Worm (Caenorhabditis elegans) whole organism, young adult: Measurements from ENCODE around the gene nep-12.

Experiments used
- B0035.1 ChIP-seq: sonication (generic microtip); optimal IDR thresholded peaks from 2 replicates; lab custom pipeline; 2016; ENCODE audit warnings: missing genetic modification characterization, mild to moderate bottlenecking, missing compliant biosample characterization, missing genotype, missing genetic modification reagents
- B0261.1 ChIP-seq: sonication (generic microtip); optimal IDR thresholded peaks from 2 replicates; lab custom pipeline; 2016; ENCODE audit warnings: mild to moderate bottlenecking, missing genetic modification characterization, moderate library complexity, missing compliant biosample characterization
- F22D6.2 ChIP-seq: sonication (generic microtip); optimal IDR thresholded peaks from 2 replicates; lab custom pipeline; 2016; ENCODE audit warnings: mild to moderate bottlenecking, missing genetic modification characterization, missing compliant biosample characterization
- F23B12.7 ChIP-seq: sonication (generic microtip); optimal IDR thresholded peaks from 2 replicates; lab custom pipeline; 2017; ENCODE audit warnings: missing genetic modification characterization, mild to moderate bottlenecking, missing compliant biosample characterization, antibody characterized with exemption, moderate library complexity; ENCODE audit not compliant: insufficient read depth
- F39B2.1 ChIP-seq: fragments of 200-800 bp; sonication (Bioruptor generic); IDR thresholded peaks from 2 replicates; pipeline ENCODE4 v1.3.6; 2022; ENCODE audit warnings: missing genetic modification reagents, missing genetic modification characterization, missing compliant biosample characterization
- F57A8.1 ChIP-seq: fragments of 200-800 bp; sonication (Bioruptor generic); optimal IDR thresholded peaks from 2 replicates; lab custom pipeline; 2018; ENCODE audit warnings: mild to moderate bottlenecking, missing genetic modification characterization, moderate library complexity, missing compliant biosample characterization
- F57C9.4 ChIP-seq: sonication (generic microtip); optimal IDR thresholded peaks from 2 replicates; lab custom pipeline; 2017; ENCODE audit warnings: mild to moderate bottlenecking, missing genetic modification characterization, missing compliant biosample characterization
- T07F8.4 ChIP-seq: sonication (generic microtip); optimal IDR thresholded peaks from 2 replicates; lab custom pipeline; 2016; ENCODE audit warnings: mild to moderate bottlenecking, missing genetic modification characterization, moderate library complexity, missing compliant biosample characterization
- Y53G8AR.9 ChIP-seq: fragments of 200-800 bp; sonication (Bioruptor generic); conservative IDR thresholded peaks from 2 replicates; pipeline ENCODE4 v1.3.6; 2022; ENCODE audit warnings: missing genetic modification reagents, missing genetic modification characterization, missing compliant biosample characterization
- Y56A3A.18 ChIP-seq: fragments of 200-800 bp; sonication (Bioruptor generic); IDR thresholded peaks from 2 replicates; pipeline ENCODE4 v1.3.6; 2022; ENCODE audit warnings: missing genetic modification reagents, missing genetic modification characterization, missing compliant biosample characterization
- ama-1 ChIP-seq, 3 experiments: fragments of 150-350 bp in 1 of 3; sonication (generic microtip) in 2 of 3; optimal IDR thresholded peaks; 2 replicates each; lab custom pipeline; 2014 to 2018; ENCODE audit warnings: missing biosample characterization in 2 of 3, missing genetic modification characterization in 2 of 3, missing genetic modification reagents in 2 of 3
- aptf-3 ChIP-seq: fragments of 200-800 bp; sonication (Bioruptor generic); IDR thresholded peaks from 2 replicates; pipeline ENCODE4 v1.3.6; 2022; ENCODE audit warnings: missing genetic modification characterization, missing compliant biosample characterization
- attf-6 ChIP-seq: fragments of 200-800 bp; sonication (Bioruptor generic); IDR thresholded peaks from 2 replicates; pipeline ENCODE4 v1.3.6; 2022; ENCODE audit warnings: missing genetic modification reagents, missing genetic modification characterization, missing compliant biosample characterization
- ccch-3 ChIP-seq: fragments of 200-800 bp; sonication (Bioruptor generic); optimal IDR thresholded peaks from 2 replicates; lab custom pipeline; 2018; ENCODE audit warnings: mild to moderate bottlenecking, missing genetic modification characterization, missing compliant biosample characterization
- cebp-1 ChIP-seq, 2 experiments: fragments of 200-800 bp in 1 of 2; sonication (Bioruptor generic) in 1 of 2; sonication (generic microtip) in 1 of 2; IDR thresholded peaks in 1 of 2; optimal IDR thresholded peaks in 1 of 2; 2 replicates each; pipeline versions ENCODE4 v1.3.6 to Lab custom; 2017 to 2022; ENCODE audit warnings: missing compliant biosample characterization in 2 of 2, missing genetic modification characterization in 2 of 2, mild to moderate bottlenecking in 1 of 2, missing genetic modification reagents in 1 of 2, moderate library complexity in 1 of 2
- ceh-100 ChIP-seq: fragments of 200-800 bp; sonication (Bioruptor generic); IDR thresholded peaks from 2 replicates; pipeline ENCODE4 v1.3.6; 2022; ENCODE audit warnings: missing genetic modification reagents, missing genetic modification characterization, missing compliant biosample characterization
- ceh-40 ChIP-seq: fragments of 200-800 bp; sonication (Bioruptor generic); IDR thresholded peaks from 2 replicates; pipeline ENCODE4 v1.3.6; 2022; ENCODE audit warnings: missing genetic modification characterization, missing compliant biosample characterization
- ceh-58 ChIP-seq: fragments of 200-800 bp; sonication (Bioruptor generic); IDR thresholded peaks from 2 replicates; pipeline ENCODE4 v1.3.6; 2022; ENCODE audit warnings: missing genetic modification characterization, missing compliant biosample characterization
- ceh-91 ChIP-seq: fragments of 200-800 bp; sonication (Bioruptor generic); IDR thresholded peaks from 2 replicates; pipeline ENCODE4 v1.3.6; 2022; ENCODE audit warnings: missing genetic modification reagents, missing genetic modification characterization, missing compliant biosample characterization
- dpl-1 ChIP-seq: fragments of 150-350 bp; optimal IDR thresholded peaks from 2 replicates; lab custom pipeline; 2014; ENCODE audit warnings: missing biosample characterization, missing genetic modification reagents, missing genetic modification characterization
- efl-1 ChIP-seq: fragments of 150-350 bp; optimal IDR thresholded peaks from 2 replicates; lab custom pipeline; 2014; ENCODE audit warnings: missing biosample characterization, missing genetic modification reagents, missing genetic modification characterization
- egl-18 ChIP-seq: fragments of 200-800 bp; sonication (Bioruptor generic); IDR thresholded peaks from 2 replicates; pipeline ENCODE4 v1.3.6; 2022; ENCODE audit warnings: missing genetic modification reagents, missing genetic modification characterization, missing compliant biosample characterization
- fkh-3 ChIP-seq: sonication (generic microtip); optimal IDR thresholded peaks from 2 replicates; lab custom pipeline; 2016; ENCODE audit warnings: mild to moderate bottlenecking, missing genetic modification characterization, missing compliant biosample characterization
- him-1 ChIP-seq: sonication (generic microtip); optimal IDR thresholded peaks from 2 replicates; lab custom pipeline; 2016; ENCODE audit warnings: missing genotype, missing genetic modification reagents, missing genetic modification characterization, missing compliant biosample characterization
- hmg-1.2 ChIP-seq: fragments of 200-800 bp; sonication (Bioruptor generic); IDR thresholded peaks from 2 replicates; pipeline ENCODE4 v1.3.6; 2022; ENCODE audit warnings: missing genetic modification reagents, missing genetic modification characterization, missing compliant biosample characterization
- hmg-20 ChIP-seq: fragments of 200-800 bp; sonication (Bioruptor generic); IDR thresholded peaks from 2 replicates; pipeline ENCODE4 v1.3.6; 2022; ENCODE audit warnings: missing genetic modification reagents, missing genetic modification characterization, missing compliant biosample characterization
- hrde-1 ChIP-seq: sonication (generic microtip); optimal IDR thresholded peaks from 2 replicates; lab custom pipeline; 2016; ENCODE audit warnings: missing genetic modification characterization, mild to moderate bottlenecking, missing compliant biosample characterization, moderate library complexity, missing genotype, missing genetic modification reagents, borderline replicate concordance
- lsl-1 ChIP-seq: fragments of 200-800 bp; sonication (Bioruptor generic); optimal IDR thresholded peaks from 2 replicates; lab custom pipeline; 2018; ENCODE audit warnings: mild to moderate bottlenecking, missing genetic modification characterization, moderate library complexity, missing compliant biosample characterization
- madf-8 ChIP-seq: fragments of 200-800 bp; sonication (Bioruptor generic); conservative IDR thresholded peaks from 2 replicates; pipeline ENCODE4 v1.3.6; 2022; ENCODE audit warnings: missing genetic modification reagents, missing genetic modification characterization, missing compliant biosample characterization
- mes-4 ChIP-seq: sonication (generic microtip); optimal IDR thresholded peaks from 2 replicates; lab custom pipeline; 2016; ENCODE audit warnings: missing genotype, missing genetic modification characterization, missing compliant biosample characterization
- nhr-90 ChIP-seq: sonication (generic microtip); optimal IDR thresholded peaks from 2 replicates; lab custom pipeline; 2016; ENCODE audit warnings: missing genotype, mild to moderate bottlenecking, missing genetic modification characterization, missing compliant biosample characterization
- rec-8 ChIP-seq, 2 experiments: sonication (generic microtip); optimal IDR thresholded peaks; 2 replicates each; lab custom pipeline; 2016; ENCODE audit warnings: mild to moderate bottlenecking in 2 of 2, missing genetic modification characterization in 2 of 2, missing genetic modification reagents in 2 of 2, missing genotype in 2 of 2, missing biosample characterization in 1 of 2, missing compliant biosample characterization in 1 of 2, moderate library complexity in 1 of 2
- repo-1 ChIP-seq: sonication (generic microtip); optimal IDR thresholded peaks from 2 replicates; lab custom pipeline; 2017; ENCODE audit warnings: mild to moderate bottlenecking, missing genetic modification characterization, missing compliant biosample characterization
- rpc-1 ChIP-seq, 2 experiments: fragments of 150-350 bp in 1 of 2; sonication (generic microtip) in 1 of 2; optimal IDR thresholded peaks; 2 replicates each; lab custom pipeline; 2014 to 2018; ENCODE audit warnings: missing biosample characterization in 1 of 2, missing genetic modification characterization in 1 of 2, missing genetic modification reagents in 1 of 2, missing genotype in 1 of 2
- snpc-1.1 ChIP-seq: sonication (generic microtip); optimal IDR thresholded peaks from 2 replicates; lab custom pipeline; 2017; ENCODE audit warnings: missing genetic modification characterization, mild to moderate bottlenecking, missing compliant biosample characterization, antibody characterized with exemption, moderate library complexity, missing genotype, missing genetic modification reagents; ENCODE audit not compliant: insufficient read depth
- snpc-3.4 ChIP-seq: sonication (generic microtip); optimal IDR thresholded peaks from 2 replicates; lab custom pipeline; 2017; ENCODE audit warnings: missing genetic modification characterization, mild to moderate bottlenecking, missing compliant biosample characterization, antibody characterized with exemption, moderate library complexity, missing genotype, missing genetic modification reagents
- snpc-4 ChIP-seq, 5 experiments: fragments of 150-350 bp in 1 of 5; sonication (generic microtip) in 4 of 5; optimal IDR thresholded peaks; 2 replicates each; lab custom pipeline; 2014 to 2018; ENCODE audit warnings: missing genetic modification characterization in 5 of 5, missing biosample characterization in 3 of 5, antibody characterized with exemption in 2 of 5, mild to moderate bottlenecking in 2 of 5, missing compliant biosample characterization in 2 of 5, missing genotype in 2 of 5, moderate library complexity in 2 of 5, missing genetic modification reagents in 1 of 5
- somi-1 ChIP-seq: fragments of 200-800 bp; sonication (Bioruptor generic); optimal IDR thresholded peaks from 2 replicates; lab custom pipeline; 2018; ENCODE audit warnings: mild to moderate bottlenecking, missing genetic modification characterization, missing compliant biosample characterization
- unc-62 ChIP-seq: fragments of 150-350 bp; optimal IDR thresholded peaks from 2 replicates; lab custom pipeline; 2014; ENCODE audit warnings: missing biosample characterization, missing genetic modification reagents, missing genetic modification characterization
- zim-3 ChIP-seq: sonication (generic microtip); optimal IDR thresholded peaks from 2 replicates; lab custom pipeline; 2017; ENCODE audit warnings: mild to moderate bottlenecking, missing genetic modification characterization, moderate library complexity, missing compliant biosample characterization
- ztf-18 ChIP-seq: sonication (generic microtip); optimal IDR thresholded peaks from 2 replicates; lab custom pipeline; 2016; ENCODE audit warnings: missing genotype, mild to moderate bottlenecking, missing genetic modification characterization, missing compliant biosample characterization
- ztf-28 ChIP-seq: fragments of 200-800 bp; sonication (Bioruptor generic); IDR thresholded peaks from 2 replicates; pipeline ENCODE4 v1.3.6; 2022; ENCODE audit warnings: missing genetic modification reagents, missing genetic modification characterization, missing compliant biosample characterization

nep-12 gene

ce11 chrII:4741527-4742187, 42.7 kb downstream of the nep-12 start, which contains the start of gene acs-11 (continued):
- TF ChIP-seq snpc-4 (GFP tag; optimal IDR thresholded peaks at IDR 0.05; lab: Kevin White, UChicago) (no peak), snpc-4 (tag; optimal IDR thresholded peaks at IDR 0.05; lab: Kevin White, UChicago) (no peak), ceh-40 (no peak), ceh-100 (GFP tag; lab: Robert Waterston, UW) (no peak), Y56A3A.18 (0 out of 2 replicates have a peak, but pooled peaks have one; percentile 43), mes-4 (tag; lab: Kevin White, UChicago) (no peak), ztf-18 (tag; lab: Kevin White, UChicago) (no peak), ama-1 (optimal IDR thresholded peaks at IDR 0.05; lab: Kevin White, UChicago) (peak; percentile 49), ama-1 (GFP tag; optimal IDR thresholded peaks at IDR 0.05; lab: Kevin White, UChicago) (no peak), snpc-3.4 (no peak), hmg-1.2 (0 out of 2 replicates have a peak, but pooled peaks have one; percentile 7), aptf-3 (GFP tag; lab: Robert Waterston, UW) (no peak)
- TF ChIP-seq, all 124 proteins: peak for 6

- TF ChIP-seq T07F8.4 (tag; lab: Kevin White, UChicago), result no peak
- TF ChIP-seq ccch-3 (GFP tag; lab: Kevin White, UChicago), result peak; percentile 37
- TF ChIP-seq F39B2.1 (GFP tag; lab: Robert Waterston, UW), result no peak
- peak; percentile 61 for TF ChIP-seq him-1 (tag; lab: Kevin White, UChicago)
- peak; percentile 78 for TF ChIP-seq hmg-20 (GFP tag; lab: Robert Waterston, UW)
- TF ChIP-seq nhr-90, result no peak
- TF ChIP-seq hrde-1 (tag; lab: Kevin White, UChicago), result no peak
- TF ChIP-seq somi-1 (GFP tag; lab: Kevin White, UChicago), result peak; percentile 12
- TF ChIP-seq fkh-3 (tag; lab: Kevin White, UChicago), result no peak
- peak; percentile 9 for TF ChIP-seq snpc-3.4
- TF ChIP-seq ceh-91, result peak; percentile 50; the same call in 1 of the 2 replicates
- no peak for TF ChIP-seq repo-1 (tag; lab: Kevin White, UChicago)
- 0 out of 2 replicates have a peak, but pooled peaks have one; percentile 23 for TF ChIP-seq hmg-1.2
- TF ChIP-seq snpc-1.1 (tag; lab: Kevin White, UChicago), result no peak
- TF ChIP-seq B0261.1, result no peak
- no peak for TF ChIP-seq ama-1 (optimal IDR thresholded peaks at IDR 0.05; lab: Kevin White, UChicago)
- TF ChIP-seq ama-1 (GFP tag; optimal IDR thresholded peaks at IDR 0.05; lab: Kevin White, UChicago), result no peak
- peak; percentile 78 for TF ChIP-seq dpl-1
- TF ChIP-seq cebp-1 (GFP tag; IDR thresholded peaks at IDR 0.05; lab: Robert Waterston, UW), result no peak
- TF ChIP-seq cebp-1 (tag; optimal IDR thresholded peaks at IDR 0.05; lab: Kevin White, UChicago), result no peak
- TF ChIP-seq egl-18, result no peak
- no peak for TF ChIP-seq F57C9.4 (tag; lab: Kevin White, UChicago)
- TF ChIP-seq rec-8 (tag; optimal IDR thresholded peaks at IDR 0.05; lab: Kevin White, UChicago), result no peak
- TF ChIP-seq aptf-3 (GFP tag; lab: Robert Waterston, UW), result no peak
- TF ChIP-seq efl-1 (GFP tag; lab: Kevin White, UChicago), result peak; percentile 82
- no peak for TF ChIP-seq rpc-1 (optimal IDR thresholded peaks at IDR 0.05; lab: Kevin White, UChicago)
- no peak for TF ChIP-seq rpc-1 (tag; optimal IDR thresholded peaks at IDR 0.05; lab: Kevin White, UChicago)
- no peak for TF ChIP-seq F57A8.1 (GFP tag; lab: Kevin White, UChicago)
- TF ChIP-seq ztf-28 (GFP tag; lab: Robert Waterston, UW), result no peak
- peak; percentile 8 for TF ChIP-seq F22D6.2
- no peak for TF ChIP-seq attf-6 (GFP tag; lab: Robert Waterston, UW)
- TF ChIP-seq zim-3, result no peak
- no peak for TF ChIP-seq ceh-58 (GFP tag; lab: Robert Waterston, UW)
- TF ChIP-seq F23B12.7 (tag; lab: Kevin White, UChicago), result peak; percentile 39
- TF ChIP-seq Y53G8AR.9, result no peak
- peak; percentile 45 for TF ChIP-seq madf-8 (GFP tag; lab: Robert Waterston, UW)
- TF ChIP-seq lsl-1 (GFP tag; lab: Kevin White, UChicago), result peak; percentile 63
- no peak for TF ChIP-seq B0035.1 (tag; lab: Kevin White, UChicago)
- no peak for TF ChIP-seq unc-62
Observed at ce11 chrII:4739984-4740462, 44.3 kb downstream of the nep-12 start, which contains the start of gene eas-1. eas-1 (plus strand) TSS chrII:4740412.
